Worm (Caenorhabditis elegans) whole organism, midembryonic: ENCODE measurements around the gene F43C11.1.

ENCODE experiments used
- cog-1 ChIP-seq: sonication (generic microtip); optimal IDR thresholded peaks from 2 replicates; lab custom pipeline; 2016; ENCODE audit warnings: missing genetic modification characterization, missing compliant biosample characterization
- flt-1 ChIP-seq: fragments of 200-800 bp; sonication (Bioruptor generic); IDR thresholded peaks from 2 replicates; pipeline ENCODE4 v1.3.6; 2022; ENCODE audit warnings: missing genetic modification characterization, missing compliant biosample characterization
- med-1 ChIP-seq: sonication (generic microtip); optimal IDR thresholded peaks from 2 replicates; lab custom pipeline; 2017; ENCODE audit warnings: missing genetic modification characterization, mild to moderate bottlenecking, missing compliant biosample characterization, antibody characterized with exemption, missing genetic modification reagents; ENCODE audit not compliant: insufficient read depth
- tab-1 ChIP-seq: fragments of 200-800 bp; sonication (Bioruptor generic); IDR thresholded peaks from 2 replicates; pipeline ENCODE4 v1.3.6; 2022; ENCODE audit warnings: missing genetic modification characterization, missing compliant biosample characterization

DNA sequence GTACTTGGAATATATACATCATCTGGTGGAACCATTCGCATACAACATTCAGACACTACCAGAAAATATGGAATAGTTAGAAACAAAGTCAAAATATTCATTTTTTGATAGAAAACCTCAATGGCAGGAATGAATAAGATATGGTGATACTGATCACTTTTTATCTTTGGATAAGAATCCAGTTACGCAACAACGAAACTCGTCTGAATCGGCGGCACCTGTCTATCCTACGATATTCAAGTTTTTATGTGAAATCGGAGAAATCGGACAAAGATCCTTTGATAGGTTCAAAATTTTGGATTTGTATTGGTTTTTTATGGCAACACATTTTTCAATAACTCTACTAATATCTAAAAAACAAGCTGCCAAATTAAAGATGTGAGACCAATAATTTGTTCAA is 42.0 kb downstream of the F43C11.1 start, which contains the start of gene F16G10.14:
- TF ChIP-seq flt-1 (GFP tag; lab: Robert Waterston, UW) (no peak), cog-1 (tag; lab: Kevin White, UChicago) (no peak), tab-1 (GFP tag; lab: Robert Waterston, UW) (no peak), med-1 (GFP tag; lab: Kevin White, UChicago) (no peak)
